Fruit fly (Drosophila melanogaster) whole organism, adult: ENCODE measurements around the gene SPE.

Experiments used
- CG11617 ChIP-seq: fragments of 200-800 bp; sonication (Bioruptor generic); optimal IDR thresholded peaks from 2 replicates; lab custom pipeline; 2017; ENCODE audit warnings: mild to moderate bottlenecking, missing biosample characterization, missing genetic modification reagents, missing genetic modification characterization
- CG12768 ChIP-seq: fragments of 200-800 bp; sonication (Bioruptor generic); optimal IDR thresholded peaks from 2 replicates; lab custom pipeline; 2017; ENCODE audit warnings: missing biosample characterization, missing genetic modification characterization, mild to moderate bottlenecking, moderate library complexity, missing genetic modification reagents
- CG14711 ChIP-seq: fragments of 200-800 bp; sonication (Bioruptor generic); optimal IDR thresholded peaks from 2 replicates; lab custom pipeline; 2018; ENCODE audit warnings: missing biosample characterization, mild to moderate bottlenecking, missing genetic modification characterization, moderate library complexity
- CG1620 ChIP-seq: fragments of 200-800 bp; sonication (Bioruptor generic); optimal IDR thresholded peaks from 2 replicates; lab custom pipeline; 2016; ENCODE audit warnings: missing biosample characterization, missing genetic modification characterization
- CG33017 ChIP-seq: fragments of 200-800 bp; sonication (Bioruptor generic); optimal IDR thresholded peaks from 2 replicates; lab custom pipeline; 2018; ENCODE audit warnings: missing biosample characterization, mild to moderate bottlenecking, missing genetic modification characterization, moderate library complexity
- CG5204 ChIP-seq: fragments of 200-800 bp; sonication (Bioruptor generic); optimal IDR thresholded peaks from 2 replicates; lab custom pipeline; 2016; ENCODE audit warnings: missing biosample characterization, missing genetic modification characterization
- CG7045 ChIP-seq: fragments of 200-800 bp; sonication (Bioruptor generic); optimal IDR thresholded peaks from 2 replicates; lab custom pipeline; 2017; ENCODE audit warnings: missing biosample characterization, mild to moderate bottlenecking, missing genetic modification characterization
- CG7101 ChIP-seq: fragments of 200-800 bp; sonication (Bioruptor generic); optimal IDR thresholded peaks from 2 replicates; lab custom pipeline; 2018; ENCODE audit warnings: missing biosample characterization, mild to moderate bottlenecking, missing genetic modification characterization, moderate library complexity
- Clk ChIP-seq: fragments of 200-800 bp; sonication (Bioruptor generic); optimal IDR thresholded peaks from 2 replicates; lab custom pipeline; 2017; ENCODE audit warnings: missing biosample characterization, missing genetic modification characterization
- Crg-1 ChIP-seq: fragments of 200-800 bp; sonication (Bioruptor generic); optimal IDR thresholded peaks from 2 replicates; lab custom pipeline; 2016; ENCODE audit warnings: missing biosample characterization, missing genetic modification characterization
- Hr96 ChIP-seq: fragments of 200-800 bp; sonication (Bioruptor generic); optimal IDR thresholded peaks from 2 replicates; lab custom pipeline; 2016; ENCODE audit warnings: missing biosample characterization, missing genetic modification characterization
- Mnt ChIP-seq: fragments of 200-800 bp; sonication (Bioruptor generic); optimal IDR thresholded peaks from 2 replicates; lab custom pipeline; 2016; ENCODE audit warnings: missing biosample characterization, mild to moderate bottlenecking, missing genetic modification characterization
- bab1 ChIP-seq: fragments of 200-800 bp; sonication (Bioruptor generic); optimal IDR thresholded peaks from 3 replicates; lab custom pipeline; 2019; ENCODE audit warnings: missing biosample characterization, mild to moderate bottlenecking, missing genetic modification characterization, moderate library complexity
- cic ChIP-seq: fragments of 200-800 bp; sonication (Bioruptor generic); optimal IDR thresholded peaks from 2 replicates; lab custom pipeline; 2017; ENCODE audit warnings: missing biosample characterization, mild to moderate bottlenecking, missing genetic modification characterization, moderate library complexity
- cnc ChIP-seq, 2 experiments: fragments of >200 bp; optimal IDR thresholded peaks; 2 replicates each; lab custom pipeline; 2017
- kay ChIP-seq: fragments of 200-800 bp; sonication (Bioruptor generic); peaks from one replicate; lab custom pipeline; 2016; ENCODE audit warnings: missing biosample characterization, missing genetic modification characterization, borderline replicate concordance
- ovo ChIP-seq: fragments of 200-800 bp; sonication (Bioruptor generic); optimal IDR thresholded peaks from 2 replicates; lab custom pipeline; 2016; ENCODE audit warnings: missing biosample characterization, missing genetic modification characterization
- pad ChIP-seq: fragments of 200-800 bp; sonication (Bioruptor generic); optimal IDR thresholded peaks from 3 replicates; lab custom pipeline; 2017; ENCODE audit warnings: missing biosample characterization, missing genetic modification characterization, mild to moderate bottlenecking, moderate library complexity, missing genetic modification reagents
- tj ChIP-seq: fragments of 200-800 bp; sonication (Bioruptor generic); optimal IDR thresholded peaks from 3 replicates; lab custom pipeline; 2017; ENCODE audit warnings: missing biosample characterization, mild to moderate bottlenecking, missing genetic modification characterization, moderate library complexity
- toe ChIP-seq: fragments of 200-800 bp; sonication (Bioruptor generic); optimal IDR thresholded peaks from 2 replicates; lab custom pipeline; 2016; ENCODE audit warnings: missing biosample characterization, missing genetic modification characterization

Gene SPE

DNA sequence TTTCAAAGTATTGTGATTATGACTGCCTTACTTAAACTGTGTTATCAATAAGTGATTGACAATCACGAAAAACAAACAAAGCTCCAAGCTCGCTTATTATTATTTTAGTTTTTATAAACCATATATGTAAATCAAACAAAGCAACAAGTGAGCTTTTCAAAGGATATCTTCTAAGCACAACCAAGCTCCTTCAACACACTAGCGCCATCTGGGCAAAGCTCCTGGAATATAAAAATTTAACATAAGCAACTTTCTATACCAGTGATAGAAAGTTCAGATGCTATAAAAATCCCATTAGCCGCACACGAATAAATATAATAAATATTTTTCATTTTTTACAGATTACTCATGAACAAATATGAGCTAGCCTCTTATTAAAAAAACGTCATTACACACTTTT, 21.6 kb upstream of the SPE start:
- TF ChIP-seq tj (GFP tag; lab: Kevin White, UChicago) (peak; percentile 20), Hr96 (GFP tag; lab: Kevin White, UChicago) (no peak), kay (peak; percentile 77), CG33017 (tag; lab: Kevin White, UChicago) (no peak), CG7101 (tag; lab: Kevin White, UChicago) (no peak)

DNA sequence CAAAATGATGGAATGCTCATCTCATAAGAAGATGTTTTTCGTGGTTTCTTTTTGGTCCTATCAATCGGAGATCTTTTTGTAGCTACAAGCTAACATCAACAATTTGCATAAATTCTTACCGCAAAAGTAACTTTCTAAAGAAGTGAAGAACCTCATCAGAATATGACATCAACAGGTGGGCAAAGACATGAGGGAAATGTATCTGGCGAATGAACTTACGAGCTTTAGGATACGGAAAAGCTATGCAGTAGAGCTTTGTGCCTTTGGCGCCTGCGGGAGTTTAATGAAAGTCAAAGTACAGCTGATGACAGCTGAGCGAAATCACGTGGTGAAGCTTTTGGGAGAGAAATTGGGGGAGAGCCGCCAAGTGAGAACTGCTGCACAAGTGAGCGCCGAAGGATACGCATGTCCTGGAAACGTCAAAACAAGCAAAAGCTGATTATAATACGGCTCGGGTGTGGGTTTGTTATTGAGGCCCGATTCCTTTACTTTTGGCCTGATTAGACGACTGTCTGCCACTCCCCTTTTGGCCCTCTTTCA, 19.3 kb upstream of the SPE start:
- TF ChIP-seq Hr96 (GFP tag; lab: Kevin White, UChicago) (no peak), CG5204 (GFP tag; lab: Kevin White, UChicago) (no peak), Crg-1 (GFP tag; lab: Kevin White, UChicago) (no peak), CG7045 (GFP tag; lab: Kevin White, UChicago) (no peak), Clk (GFP tag; lab: Kevin White, UChicago) (no peak), ovo (no peak), Mnt (GFP tag; lab: Kevin White, UChicago) (no peak), pad (GFP tag; lab: Kevin White, UChicago) (no peak), CG33017 (tag; lab: Kevin White, UChicago) (no peak)

DNA sequence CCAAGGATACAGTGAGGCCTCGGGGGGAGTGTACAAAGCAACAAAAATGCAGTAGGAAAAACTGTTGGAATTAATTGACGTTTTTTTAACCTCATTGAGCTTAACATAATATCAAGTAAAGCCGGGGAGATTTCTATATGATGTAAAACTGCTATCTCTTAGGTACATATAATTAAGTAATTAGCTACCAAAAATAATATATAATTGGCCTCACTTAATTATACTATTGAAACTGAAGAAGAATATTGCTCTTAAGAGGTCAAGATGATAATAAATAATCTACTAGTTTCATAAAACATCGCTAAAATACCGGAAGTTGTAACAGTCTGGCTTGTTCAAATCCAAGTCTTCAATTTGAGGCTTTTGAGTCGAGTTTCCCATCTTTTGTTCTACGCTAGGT, 18.6 kb upstream of the SPE start:
- TF ChIP-seq CG12768: peak; percentile 39
- TF ChIP-seq Crg-1 (GFP tag; lab: Kevin White, UChicago): no peak
- TF ChIP-seq CG1620: no peak
- no peak for TF ChIP-seq Clk (GFP tag; lab: Kevin White, UChicago)
- TF ChIP-seq CG7101 (tag; lab: Kevin White, UChicago): no peak
- TF ChIP-seq CG11617: no peak
- TF ChIP-seq toe (GFP tag; lab: Kevin White, UChicago): no peak
- TF ChIP-seq ovo: no peak
- no peak for TF ChIP-seq CG33017 (tag; lab: Kevin White, UChicago)
- peak; percentile 19 for TF ChIP-seq CG5204 (GFP tag; lab: Kevin White, UChicago)
- no peak for TF ChIP-seq bab1 (GFP tag; lab: Kevin White, UChicago)
- TF ChIP-seq cic: no peak
- peak; percentile 42 for TF ChIP-seq CG7045 (GFP tag; lab: Kevin White, UChicago)
- no peak for TF ChIP-seq kay
- no peak for TF ChIP-seq pad (GFP tag; lab: Kevin White, UChicago)

DNA sequence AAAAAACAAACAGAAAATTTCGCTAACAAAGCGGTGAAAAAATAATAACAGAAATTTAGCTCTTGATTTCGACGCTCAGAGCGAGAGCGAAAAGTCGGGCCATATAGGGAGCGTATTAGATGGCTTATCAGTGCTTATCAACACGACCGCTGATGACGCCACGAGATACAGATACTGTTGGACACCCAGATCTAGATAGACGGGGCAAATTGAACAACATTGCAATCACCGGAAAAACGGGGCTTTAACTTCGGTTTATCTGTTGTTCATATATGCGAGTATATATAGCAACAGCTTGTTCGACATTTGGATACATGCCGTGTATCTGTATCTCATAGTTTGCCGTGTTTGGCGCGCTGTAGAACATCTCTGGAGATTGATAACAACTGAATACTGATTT, 17.5 kb upstream of the SPE start:
- TF ChIP-seq Clk (GFP tag; lab: Kevin White, UChicago) (no peak), CG5204 (GFP tag; lab: Kevin White, UChicago) (no peak), kay (no peak), Mnt (GFP tag; lab: Kevin White, UChicago) (no peak), cnc (optimal IDR thresholded peaks at IDR 0.05; lab: Kevin White, UChicago) (no peak), pad (GFP tag; lab: Kevin White, UChicago) (no peak), CG14711 (tag; lab: Kevin White, UChicago) (no peak), Hr96 (GFP tag; lab: Kevin White, UChicago) (no peak), CG7045 (GFP tag; lab: Kevin White, UChicago) (no peak), CG33017 (tag; lab: Kevin White, UChicago) (no peak), bab1 (GFP tag; lab: Kevin White, UChicago) (no peak), cic (no peak), tj (GFP tag; lab: Kevin White, UChicago) (no peak), CG12768 (no peak), Crg-1 (GFP tag; lab: Kevin White, UChicago) (no peak), CG11617 (no peak), CG1620 (no peak), ovo (no peak), toe (GFP tag; lab: Kevin White, UChicago) (no peak)

DNA sequence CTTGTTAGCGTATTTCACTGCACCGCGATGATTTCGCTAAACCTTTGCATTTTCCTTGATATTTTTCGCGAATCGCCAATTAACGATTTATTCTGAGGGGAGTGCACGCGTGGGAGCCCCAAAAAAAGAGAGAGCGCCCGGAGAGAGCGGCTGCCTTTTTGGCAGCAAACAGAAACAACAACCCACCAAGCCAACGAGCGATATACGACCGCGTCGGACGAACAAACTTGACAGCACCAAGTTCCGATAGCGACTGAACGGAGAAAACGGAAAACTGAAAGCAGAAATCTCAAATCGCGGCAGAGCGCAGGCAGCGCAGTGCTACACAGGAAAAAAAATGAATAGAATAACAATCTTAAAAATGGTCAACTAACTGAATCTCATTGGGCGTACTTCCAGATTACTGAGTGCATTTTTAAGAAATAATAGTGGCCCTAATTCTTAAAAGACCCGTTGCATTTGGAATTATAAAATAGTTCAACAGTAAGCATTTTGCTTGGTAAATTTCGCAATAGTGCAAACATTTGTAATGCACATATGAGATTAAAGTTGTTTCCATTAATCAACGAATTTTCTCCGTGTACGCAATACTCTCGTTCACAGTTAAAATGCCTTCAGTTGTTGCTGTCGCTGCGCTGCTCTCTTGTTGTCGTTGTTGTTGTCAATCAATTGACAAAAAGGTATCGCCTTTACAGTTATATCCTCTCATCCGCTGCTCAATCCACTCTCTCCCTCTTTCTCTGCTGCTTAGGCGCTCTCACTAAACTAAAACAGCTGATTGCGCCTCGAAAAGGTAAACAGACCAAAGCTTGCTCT, 16.4 kb upstream of the SPE start, which contains the start of gene CG31145:
CG31145 (minus strand) TSS at position 259 of the 816 bp plus-strand sequence.
- peak; percentile 99 for TF ChIP-seq Hr96 (GFP tag; lab: Kevin White, UChicago)
- peak; percentile 99 for TF ChIP-seq CG33017 (tag; lab: Kevin White, UChicago)
- peak; percentile 100 for TF ChIP-seq toe (GFP tag; lab: Kevin White, UChicago)
- peak; percentile 96 for TF ChIP-seq cic
- peak; percentile 100 for TF ChIP-seq CG11617
- peak; percentile 100 for TF ChIP-seq CG12768
- peak; percentile 99 for TF ChIP-seq Clk (GFP tag; lab: Kevin White, UChicago)
- peak; percentile 98 for TF ChIP-seq bab1 (GFP tag; lab: Kevin White, UChicago)
- peak; percentile 95 for TF ChIP-seq Mnt (GFP tag; lab: Kevin White, UChicago)
- TF ChIP-seq ovo: peak; percentile 100
- TF ChIP-seq CG5204 (GFP tag; lab: Kevin White, UChicago): peak; percentile 100
- peak; percentile 96 for TF ChIP-seq CG14711 (tag; lab: Kevin White, UChicago)
- TF ChIP-seq CG7101 (tag; lab: Kevin White, UChicago): peak; percentile 99
- no peak for TF ChIP-seq cnc (optimal IDR thresholded peaks at IDR 0.05; lab: Kevin White, UChicago)
- TF ChIP-seq pad (GFP tag; lab: Kevin White, UChicago): peak; percentile 96
- peak; percentile 100 for TF ChIP-seq CG7045 (GFP tag; lab: Kevin White, UChicago)
- peak; percentile 99 for TF ChIP-seq Crg-1 (GFP tag; lab: Kevin White, UChicago)
- TF ChIP-seq CG1620: peak; percentile 98
- TF ChIP-seq kay: peak; percentile 57
- TF ChIP-seq tj (GFP tag; lab: Kevin White, UChicago): peak; percentile 95
